Worm (Caenorhabditis elegans) whole organism, L1 larva: ENCODE results near the gene D1044.1.

Experiments
- ceh-90 ChIP-seq: sonication (generic microtip); optimal IDR thresholded peaks from 2 replicates; lab custom pipeline; 2016; ENCODE audit warnings: missing genetic modification characterization, missing compliant biosample characterization
- elt-2 ChIP-seq: sonication (generic microtip); optimal IDR thresholded peaks from 2 replicates; lab custom pipeline; 2016; ENCODE audit warnings: missing genetic modification characterization, mild to moderate bottlenecking, inconsistent platforms, missing compliant biosample characterization, missing genetic modification reagents
- nhr-28 ChIP-seq: fragments of 150-350 bp; optimal IDR thresholded peaks from 2 replicates; lab custom pipeline; 2014; ENCODE audit warnings: missing biosample characterization, missing genetic modification characterization
- nhr-77 ChIP-seq: fragments of 150-350 bp; optimal IDR thresholded peaks from 2 replicates; lab custom pipeline; 2014; ENCODE audit warnings: missing biosample characterization, missing genetic modification characterization
- nhr-85 ChIP-seq: sonication (generic microtip); peaks from one replicate; lab custom pipeline; 2016; ENCODE audit warnings: missing genetic modification characterization, inconsistent platforms, missing compliant biosample characterization

- TF ChIP-seq nhr-28 (tag; lab: Kevin White, UChicago): no peak
- TF ChIP-seq ceh-90 (tag; lab: Kevin White, UChicago): no peak
- no peak for TF ChIP-seq elt-2
- no peak for TF ChIP-seq nhr-85
- TF ChIP-seq nhr-77 (tag; lab: Kevin White, UChicago): no peak
Measured at ce11 chrIII:5586925-5587324, 42.8 kb downstream of the D1044.1 start, which contains the start of gene F56D2.2.
